Fruit fly (Drosophila melanogaster) whole organism, prepupa: Measurements from ENCODE around the gene CG7646.

Source experiments
- CG10631 ChIP-seq: fragments of 200-800 bp; sonication (Bioruptor generic); optimal IDR thresholded peaks from 2 replicates; lab custom pipeline; 2016; ENCODE audit warnings: missing biosample characterization, missing genetic modification characterization
- CG10669 ChIP-seq: fragments of 200-800 bp; sonication (Bioruptor generic); optimal IDR thresholded peaks from 3 replicates; lab custom pipeline; 2018; ENCODE audit warnings: missing biosample characterization, mild to moderate bottlenecking, missing genetic modification characterization, moderate library complexity
- CG11762 ChIP-seq: fragments of 200-800 bp; sonication (Bioruptor generic); optimal IDR thresholded peaks from 3 replicates; lab custom pipeline; 2016; ENCODE audit warnings: missing biosample characterization, missing genetic modification characterization; ENCODE audit not compliant: insufficient read depth
- CG11902 ChIP-seq: fragments of 200-800 bp; sonication (Bioruptor generic); optimal IDR thresholded peaks from 3 replicates; lab custom pipeline; 2016; ENCODE audit warnings: missing biosample characterization, missing genetic modification characterization
- CG3032 ChIP-seq: fragments of 200-800 bp; optimal IDR thresholded peaks from 2 replicates; lab custom pipeline; 2019; ENCODE audit warnings: missing biosample characterization, mild to moderate bottlenecking, missing genetic modification characterization, moderate library complexity
- CG31627 ChIP-seq: fragments of 200-800 bp; sonication (Bioruptor generic); optimal IDR thresholded peaks from 3 replicates; lab custom pipeline; 2016; ENCODE audit warnings: missing biosample characterization, missing genetic modification characterization
- CG32006 ChIP-seq: fragments of 200-800 bp; sonication (Bioruptor generic); optimal IDR thresholded peaks from 3 replicates; lab custom pipeline; 2017; ENCODE audit warnings: missing biosample characterization, mild to moderate bottlenecking, missing genetic modification characterization
- CG34406 ChIP-seq: fragments of 200-800 bp; sonication (Bioruptor generic); optimal IDR thresholded peaks from 3 replicates; lab custom pipeline; 2016; ENCODE audit warnings: missing biosample characterization, missing genetic modification characterization
- CG3919 ChIP-seq: fragments of 200-800 bp; sonication (Bioruptor generic); optimal IDR thresholded peaks from 3 replicates; lab custom pipeline; 2016; ENCODE audit warnings: missing biosample characterization, missing genetic modification characterization
- CG4318 ChIP-seq: fragments of 200-800 bp; sonication (Bioruptor generic); optimal IDR thresholded peaks from 3 replicates; lab custom pipeline; 2017; ENCODE audit warnings: missing biosample characterization, mild to moderate bottlenecking, missing genetic modification characterization
- CG6163 ChIP-seq: fragments of 200-800 bp; sonication (Bioruptor generic); IDR thresholded peaks from 3 replicates; pipeline ENCODE4 v1.3.6; 2022; ENCODE audit warnings: missing biosample characterization, missing genetic modification characterization
- CG6792 ChIP-seq: fragments of 200-800 bp; sonication (Bioruptor generic); optimal IDR thresholded peaks from 3 replicates; lab custom pipeline; 2016; ENCODE audit warnings: missing biosample characterization, missing genetic modification characterization
- CG6854 ChIP-seq: fragments of 200-800 bp; sonication (Bioruptor generic); optimal IDR thresholded peaks from 2 replicates; lab custom pipeline; 2017; ENCODE audit warnings: missing biosample characterization, mild to moderate bottlenecking, missing genetic modification characterization
- CG7368 ChIP-seq: fragments of 200-800 bp; sonication (Bioruptor generic); optimal IDR thresholded peaks from 3 replicates; lab custom pipeline; 2016; ENCODE audit warnings: missing biosample characterization, missing genetic modification characterization
- CG8119 ChIP-seq: fragments of 200-800 bp; sonication (Bioruptor generic); IDR thresholded peaks from 3 replicates; pipeline ENCODE4 v1.3.6; 2022; ENCODE audit warnings: missing biosample characterization, missing genetic modification characterization
- CG8632 ChIP-seq: fragments of 200-800 bp; sonication (Bioruptor generic); optimal IDR thresholded peaks from 3 replicates; lab custom pipeline; 2016; ENCODE audit warnings: missing biosample characterization, missing genetic modification characterization
- Eip93F ChIP-seq: fragments of 200-800 bp; sonication (Bioruptor generic); optimal IDR thresholded peaks from 2 replicates; lab custom pipeline; 2016; ENCODE audit warnings: missing biosample characterization, mild to moderate bottlenecking, missing genetic modification characterization
- Ets96B ChIP-seq: fragments of 200-800 bp; optimal IDR thresholded peaks from 2 replicates; lab custom pipeline; 2019; ENCODE audit warnings: missing biosample characterization, mild to moderate bottlenecking, missing genetic modification characterization, moderate library complexity
- Gug ChIP-seq: fragments of 200-800 bp; sonication (Bioruptor generic); IDR thresholded peaks from 2 replicates; pipeline ENCODE4 v1.3.6; 2022; ENCODE audit warnings: missing biosample characterization, missing genetic modification characterization
- Hr4 ChIP-seq: fragments of 200-800 bp; sonication (Bioruptor generic); optimal IDR thresholded peaks from 3 replicates; lab custom pipeline; 2016; ENCODE audit warnings: missing biosample characterization, missing genetic modification characterization
- Lpt ChIP-seq: fragments of 200-800 bp; sonication (Bioruptor generic); optimal IDR thresholded peaks from 3 replicates; lab custom pipeline; 2016; ENCODE audit warnings: missing biosample characterization, missing genetic modification characterization
- OdsH ChIP-seq: fragments of 200-800 bp; sonication (Bioruptor generic); optimal IDR thresholded peaks from 3 replicates; lab custom pipeline; 2016; ENCODE audit warnings: missing biosample characterization, missing genetic modification characterization
- Smox ChIP-seq: fragments of 200-800 bp; sonication (Bioruptor generic); optimal IDR thresholded peaks from 3 replicates; lab custom pipeline; 2016; ENCODE audit warnings: missing biosample characterization, missing genetic modification characterization
- Sox15 ChIP-seq: fragments of 200-800 bp; sonication (Bioruptor generic); optimal IDR thresholded peaks from 3 replicates; lab custom pipeline; 2016; ENCODE audit warnings: missing biosample characterization, missing genetic modification characterization
- acj6 ChIP-seq: fragments of 200-800 bp; sonication (Bioruptor generic); optimal IDR thresholded peaks from 3 replicates; lab custom pipeline; 2016; ENCODE audit warnings: missing biosample characterization, missing genetic modification characterization
- dac ChIP-seq: fragments of 200-800 bp; sonication (Bioruptor generic); optimal IDR thresholded peaks from 2 replicates; lab custom pipeline; 2017; ENCODE audit warnings: missing biosample characterization, mild to moderate bottlenecking, missing genetic modification characterization
- eg ChIP-seq: fragments of 200-800 bp; sonication (Bioruptor generic); IDR thresholded peaks from 3 replicates; pipeline ENCODE4 v1.3.6; 2022; ENCODE audit warnings: missing biosample characterization, missing genetic modification characterization
- fkh ChIP-seq: fragments of 200-800 bp; sonication (Bioruptor generic); optimal IDR thresholded peaks from 3 replicates; lab custom pipeline; 2017; ENCODE audit warnings: missing biosample characterization, mild to moderate bottlenecking, missing genetic modification characterization, moderate library complexity
- lz ChIP-seq: fragments of 200-800 bp; sonication (Bioruptor generic); optimal IDR thresholded peaks from 3 replicates; lab custom pipeline; 2016; ENCODE audit warnings: missing biosample characterization, missing genetic modification characterization
- net ChIP-seq: fragments of 200-800 bp; sonication (Bioruptor generic); optimal IDR thresholded peaks from 3 replicates; lab custom pipeline; 2016; ENCODE audit warnings: missing biosample characterization, missing genetic modification characterization
- pdm3 ChIP-seq: fragments of 200-800 bp; sonication (Bioruptor generic); optimal IDR thresholded peaks from 3 replicates; lab custom pipeline; 2016; ENCODE audit warnings: missing biosample characterization, missing genetic modification characterization
- spab ChIP-seq: fragments of 200-800 bp; sonication (Bioruptor generic); optimal IDR thresholded peaks from 2 replicates; lab custom pipeline; 2017; ENCODE audit warnings: missing biosample characterization, mild to moderate bottlenecking, missing genetic modification characterization, missing genetic modification reagents
- ss ChIP-seq, 2 experiments: fragments of 200-800 bp; sonication (Bioruptor generic); optimal IDR thresholded peaks; 2 replicates in 1 of 2; 3 replicates in 1 of 2; lab custom pipeline; 2017 to 2018; ENCODE audit warnings: mild to moderate bottlenecking in 2 of 2, missing biosample characterization in 2 of 2, missing genetic modification characterization in 2 of 2, moderate library complexity in 1 of 2
- svp ChIP-seq: fragments of 200-800 bp; sonication (Bioruptor generic); peaks from one replicate; lab custom pipeline; 2016; ENCODE audit warnings: missing biosample characterization, missing genetic modification characterization
- topi ChIP-seq: fragments of 200-800 bp; sonication (Bioruptor generic); optimal IDR thresholded peaks from 3 replicates; lab custom pipeline; 2016; ENCODE audit warnings: missing biosample characterization, missing genetic modification characterization
- vri ChIP-seq: fragments of 200-800 bp; sonication (Bioruptor generic); optimal IDR thresholded peaks from 3 replicates; lab custom pipeline; 2016; ENCODE audit warnings: missing biosample characterization, mild to moderate bottlenecking, missing genetic modification characterization

Gene CG7646

dm6 chr3L:19991714-19992231 lies at the start of gene CG7646, which contains the start of gene Nca:
Gene CG7646, plus strand, starts transcription at chr3L:19991887.
Gene Nca, plus strand, starts transcription at chr3L:19991887.
- TF ChIP-seq lz (GFP tag; lab: Kevin White, UChicago) (peak; percentile 14), Hr4 (GFP tag; lab: Kevin White, UChicago) (peak; percentile 1), Smox (GFP tag; lab: Kevin White, UChicago) (no peak), topi (GFP tag; lab: Kevin White, UChicago) (no peak), net (GFP tag; lab: Kevin White, UChicago) (no peak), CG31627 (GFP tag; lab: Kevin White, UChicago) (peak; percentile 15), fkh (GFP tag; lab: Kevin White, UChicago) (peak; percentile 73), Eip93F (GFP tag; lab: Kevin White, UChicago) (no peak), Lpt (GFP tag; lab: Kevin White, UChicago) (no peak), spab (GFP tag; lab: Kevin White, UChicago) (no peak)

dm6 chr3L:19945469-19945868 lies 46.2 kb upstream of the CG7646 start:
- no peak for TF ChIP-seq CG3032 (tag; lab: Kevin White, UChicago)
- TF ChIP-seq vri (GFP tag; lab: Kevin White, UChicago), result peak; percentile 39
- peak; percentile 64 for TF ChIP-seq svp

- TF ChIP-seq CG8632 (GFP tag; lab: Kevin White, UChicago) (no peak), ss (GFP tag; optimal IDR thresholded peaks at IDR 0.05; lab: Kevin White, UChicago) (no peak), OdsH (GFP tag; lab: Kevin White, UChicago) (no peak), CG3032 (tag; lab: Kevin White, UChicago) (no peak), CG10631 (no peak), Eip93F (GFP tag; lab: Kevin White, UChicago) (no peak), spab (GFP tag; lab: Kevin White, UChicago) (no peak), dac (GFP tag; lab: Kevin White, UChicago) (no peak)
Observed at dm6 chr3L:19951035-19951434, 40.7 kb upstream of the CG7646 start, which contains the start of gene CG32219. Gene CG32219, minus strand, starts transcription at chr3L:19951135.

- no peak for TF ChIP-seq Smox (GFP tag; lab: Kevin White, UChicago)
- TF ChIP-seq CG8119 (GFP tag; lab: Robert Waterston, UW), result no peak
- TF ChIP-seq CG7368, result no peak
- TF ChIP-seq CG6163 (GFP tag; lab: Robert Waterston, UW), result no peak
- TF ChIP-seq acj6 (GFP tag; lab: Kevin White, UChicago), result no peak
- TF ChIP-seq Sox15, result no peak
- no peak for TF ChIP-seq CG3919 (GFP tag; lab: Kevin White, UChicago)
- no peak for TF ChIP-seq CG6792
- no peak for TF ChIP-seq CG4318
Observed at dm6 chr3L:19951868-19952267, 39.8 kb upstream of the CG7646 start, which contains the start of gene CG34258. Gene CG34258, minus strand, starts transcription at chr3L:19951968.

DNA sequence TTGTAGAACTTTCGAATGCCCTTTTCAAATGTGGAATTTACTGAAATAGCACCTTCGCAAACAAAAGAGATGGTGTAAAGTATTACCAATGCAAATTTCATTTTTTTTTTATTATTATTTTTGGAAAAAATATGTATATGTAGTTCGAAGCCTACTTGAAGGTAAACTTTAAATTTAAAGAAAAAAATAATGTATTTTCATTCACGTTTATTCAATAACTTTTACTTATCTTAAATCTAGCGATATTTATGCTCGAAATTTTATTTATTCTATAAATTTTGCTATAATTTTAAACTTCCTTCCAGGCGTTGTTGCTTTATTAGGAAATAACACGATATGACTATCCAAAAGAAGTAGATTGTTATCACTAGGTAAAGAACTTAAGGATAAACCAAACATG lies 39.0 kb upstream of the CG7646 start, which contains the start of gene CG33710:
Gene CG33710, minus strand, starts transcription at position 101 of the 400 bp plus-strand sequence.
- TF ChIP-seq Hr4 (GFP tag; lab: Kevin White, UChicago) (no peak), CG8632 (GFP tag; lab: Kevin White, UChicago) (no peak), CG3032 (tag; lab: Kevin White, UChicago) (no peak), CG7368 (no peak)

dm6 chr3L:19953612-19954011 lies 38.1 kb upstream of the CG7646 start, which contains the start of gene CG42655:
Gene CG42655, minus strand, starts transcription at chr3L:19953712.
- TF ChIP-seq CG6854 (GFP tag; lab: Kevin White, UChicago), result no peak
- no peak for TF ChIP-seq CG10669 (GFP tag; lab: Kevin White, UChicago)
- TF ChIP-seq fkh (GFP tag; lab: Kevin White, UChicago), result no peak
- no peak for TF ChIP-seq CG32006 (GFP tag; lab: Kevin White, UChicago)
- no peak for TF ChIP-seq pdm3 (GFP tag; lab: Kevin White, UChicago)
- TF ChIP-seq acj6 (GFP tag; lab: Kevin White, UChicago), result no peak
- TF ChIP-seq OdsH (GFP tag; lab: Kevin White, UChicago), result no peak
- TF ChIP-seq Gug, result no peak
- TF ChIP-seq Ets96B (tag; lab: Kevin White, UChicago), result no peak
- no peak for TF ChIP-seq Hr4 (GFP tag; lab: Kevin White, UChicago)
- TF ChIP-seq eg (GFP tag; lab: Robert Waterston, UW), result no peak
- TF ChIP-seq Eip93F (GFP tag; lab: Kevin White, UChicago), result no peak
- no peak for TF ChIP-seq CG11902 (GFP tag; lab: Kevin White, UChicago)
- no peak for TF ChIP-seq Smox (GFP tag; lab: Kevin White, UChicago)
- TF ChIP-seq CG3032 (tag; lab: Kevin White, UChicago), result no peak
- no peak for TF ChIP-seq CG34406 (GFP tag; lab: Kevin White, UChicago)
- no peak for TF ChIP-seq CG11762 (GFP tag; lab: Kevin White, UChicago)
